Worm (Caenorhabditis elegans): Measurements from ENCODE around the gene Y55B1AR.2.

The Y55B1AR.2 gene

ce11 chrIII:549231-549630, 49.4 kb downstream of the Y55B1AR.2 start:
- TF ChIP-seq elt-3 (tag; optimal IDR thresholded peaks at IDR 0.05) = no peak
- no peak for TF ChIP-seq nhr-28 (tag; optimal IDR thresholded peaks at IDR 0.05)
- TF ChIP-seq ham-2 (GFP tag; optimal IDR thresholded peaks at IDR 0.05) = no peak
- no peak for TF ChIP-seq hlh-1 (tag; optimal IDR thresholded peaks at IDR 0.05)
- TF ChIP-seq lin-13 (tag; optimal IDR thresholded peaks at IDR 0.05) = no peak
- no peak for TF ChIP-seq M03D4.4 (tag; optimal IDR thresholded peaks at IDR 0.05)
- no peak for TF ChIP-seq unc-120 (tag; optimal IDR thresholded peaks at IDR 0.05; ENCODE audit: poor library complexity, severe bottlenecking)
- TF ChIP-seq ceh-43 (GFP tag; optimal IDR thresholded peaks at IDR 0.05) = no peak
- no peak for TF ChIP-seq lin-32 (GFP tag; optimal IDR thresholded peaks at IDR 0.05)
- TF ChIP-seq zip-8 (tag; optimal IDR thresholded peaks at IDR 0.05) = no peak
- TF ChIP-seq nhr-12 (tag; optimal IDR thresholded peaks at IDR 0.05) = no peak
- no peak for TF ChIP-seq sem-2 (GFP tag; optimal IDR thresholded peaks at IDR 0.05)
- TF ChIP-seq cnd-1 (tag; optimal IDR thresholded peaks at IDR 0.05) = no peak

ce11 chrIII:547709-548108, 50.9 kb downstream of the Y55B1AR.2 start:
- TF ChIP-seq blmp-1 (tag; optimal IDR thresholded peaks at IDR 0.05) (no peak), elt-1 (tag; optimal IDR thresholded peaks at IDR 0.05; ENCODE audit: borderline replicate concordance, insufficient read depth) (peak; percentile 97)

- TF ChIP-seq lsy-2 (tag; optimal IDR thresholded peaks at IDR 0.05) (no peak), sptf-1 (tag; optimal IDR thresholded peaks at IDR 0.05) (no peak), unc-62 (GFP tag; optimal IDR thresholded peaks at IDR 0.05) (no peak), ces-1 (GFP tag; optimal IDR thresholded peaks at IDR 0.05) (no peak), flh-1 (GFP tag; optimal IDR thresholded peaks at IDR 0.05) (no peak), nhr-237 (tag; optimal IDR thresholded peaks at IDR 0.05) (no peak), ceh-83 (GFP tag; optimal IDR thresholded peaks at IDR 0.05) (no peak), elt-3 (tag; optimal IDR thresholded peaks at IDR 0.05) (no peak), unc-120 (tag; optimal IDR thresholded peaks at IDR 0.05; ENCODE audit: poor library complexity, severe bottlenecking) (no peak), hlh-1 (tag; optimal IDR thresholded peaks at IDR 0.05) (no peak), ceh-39 (tag; optimal IDR thresholded peaks at IDR 0.05) (no peak), ceh-43 (GFP tag; optimal IDR thresholded peaks at IDR 0.05) (no peak), M03D4.4 (tag; optimal IDR thresholded peaks at IDR 0.05) (no peak), drap-1 (GFP tag; optimal IDR thresholded peaks at IDR 0.05) (no peak)
These were observed 56.8 kb downstream of the Y55B1AR.2 start, which contains the start of gene T22F7.1 for ce11 chrIII:541766-542165. Gene T22F7.1 (plus strand): TSS chrIII:542066.
